Worm (Caenorhabditis elegans): ENCODE results near the gene col-68.

col-68 gene

DNA sequence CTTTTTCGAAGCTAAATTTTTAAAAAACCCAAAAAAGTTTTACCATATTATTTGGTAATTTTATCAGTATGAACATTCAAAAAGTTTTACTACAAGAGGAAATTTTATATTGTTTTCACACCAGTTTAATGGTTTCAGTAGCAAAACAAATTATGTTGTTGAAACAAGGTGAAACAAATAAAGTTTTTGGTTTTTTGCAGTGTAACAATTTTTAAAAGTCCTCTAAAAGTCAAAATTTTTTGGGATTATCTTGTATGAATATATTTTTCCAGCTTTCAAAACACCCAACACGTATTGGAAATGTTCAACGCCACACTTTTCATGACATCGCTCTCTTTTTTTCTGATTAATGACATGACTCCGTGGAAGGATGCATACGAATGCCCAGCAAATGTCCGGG is 12.6 kb downstream of the col-68 start, which contains the start of gene srt-54:
TSS of gene srt-54 (plus strand) at position 301 of the 400 bp plus-strand sequence.
- no peak for TF ChIP-seq elt-3 (tag; optimal IDR thresholded peaks at IDR 0.05)

DNA sequence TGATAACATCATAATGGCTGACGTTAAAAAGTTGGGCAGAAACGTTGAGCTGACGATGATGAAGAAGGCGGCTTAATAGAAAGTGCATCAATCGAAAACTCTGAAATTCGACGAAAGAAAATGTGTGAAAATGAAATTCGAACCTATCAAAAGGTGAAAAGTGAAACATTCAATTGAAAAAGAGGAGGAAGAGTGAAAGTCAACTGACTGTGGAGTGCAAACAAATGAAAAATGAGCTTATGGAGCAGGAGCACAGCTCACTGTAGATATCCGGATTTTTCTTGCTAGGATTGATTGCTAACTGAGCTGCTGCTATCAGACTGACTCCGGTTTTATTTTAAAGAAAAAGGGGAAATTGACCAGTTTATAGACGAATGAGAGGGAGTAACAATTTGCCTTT is 16.8 kb downstream of the col-68 start, which contains the start of gene K10B4.3:
TSS of gene K10B4.3 (minus strand) at position 101 of the 400 bp plus-strand sequence.
- TF ChIP-seq mls-2 (tag; optimal IDR thresholded peaks at IDR 0.05), result no peak
- no peak for TF ChIP-seq sem-2 (GFP tag; optimal IDR thresholded peaks at IDR 0.05)
- no peak for TF ChIP-seq nhr-12 (tag; optimal IDR thresholded peaks at IDR 0.05)
- no peak for TF ChIP-seq nhr-76 (tag; optimal IDR thresholded peaks at IDR 0.05)
- no peak for TF ChIP-seq sptf-1 (tag; optimal IDR thresholded peaks at IDR 0.05)
- no peak for TF ChIP-seq ham-2 (GFP tag; optimal IDR thresholded peaks at IDR 0.05)
- TF ChIP-seq nhr-28 (tag; optimal IDR thresholded peaks at IDR 0.05), result no peak
- no peak for TF ChIP-seq mab-5 (tag; optimal IDR thresholded peaks at IDR 0.05)
- TF ChIP-seq elt-1 (tag; optimal IDR thresholded peaks at IDR 0.05; ENCODE audit: borderline replicate concordance, insufficient read depth), result no peak
- TF ChIP-seq blmp-1 (tag; optimal IDR thresholded peaks at IDR 0.05), result no peak
- TF ChIP-seq unc-39 (tag; optimal IDR thresholded peaks at IDR 0.05), result no peak
- no peak for TF ChIP-seq ceh-83 (GFP tag; optimal IDR thresholded peaks at IDR 0.05)
- no peak for TF ChIP-seq lin-13 (tag; optimal IDR thresholded peaks at IDR 0.05)

DNA sequence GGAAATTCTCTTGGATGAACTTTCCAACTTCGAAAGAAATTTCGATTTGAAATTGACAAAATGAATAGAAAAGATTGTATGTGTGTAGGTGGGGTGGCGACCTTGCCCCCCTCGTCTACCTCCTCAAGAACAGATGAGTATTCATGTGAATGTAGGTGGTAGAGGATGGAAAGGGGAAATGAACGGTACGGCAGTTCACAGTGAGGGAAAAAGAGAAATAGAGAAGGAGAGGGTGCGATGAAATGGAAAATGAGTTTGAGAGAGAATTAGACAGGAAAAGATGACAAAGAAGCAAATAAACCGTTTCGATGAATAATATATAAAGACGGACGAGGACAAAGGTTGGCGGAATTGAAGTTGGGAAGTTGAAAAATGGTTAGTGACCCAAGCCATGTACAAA is 17.7 kb downstream of the col-68 start:
- TF ChIP-seq nhr-237 (tag; optimal IDR thresholded peaks at IDR 0.05), result no peak
- TF ChIP-seq nhr-2 (tag; optimal IDR thresholded peaks at IDR 0.05), result peak; percentile 75
- TF ChIP-seq unc-120 (tag; optimal IDR thresholded peaks at IDR 0.05; ENCODE audit: poor library complexity, severe bottlenecking), result no peak
- TF ChIP-seq flh-1 (GFP tag; optimal IDR thresholded peaks at IDR 0.05), result no peak
- no peak for TF ChIP-seq nhr-12 (tag; optimal IDR thresholded peaks at IDR 0.05)
- TF ChIP-seq ham-2 (GFP tag; optimal IDR thresholded peaks at IDR 0.05), result no peak
- no peak for TF ChIP-seq lin-32 (GFP tag; optimal IDR thresholded peaks at IDR 0.05)
- no peak for TF ChIP-seq zip-8 (tag; optimal IDR thresholded peaks at IDR 0.05)

DNA sequence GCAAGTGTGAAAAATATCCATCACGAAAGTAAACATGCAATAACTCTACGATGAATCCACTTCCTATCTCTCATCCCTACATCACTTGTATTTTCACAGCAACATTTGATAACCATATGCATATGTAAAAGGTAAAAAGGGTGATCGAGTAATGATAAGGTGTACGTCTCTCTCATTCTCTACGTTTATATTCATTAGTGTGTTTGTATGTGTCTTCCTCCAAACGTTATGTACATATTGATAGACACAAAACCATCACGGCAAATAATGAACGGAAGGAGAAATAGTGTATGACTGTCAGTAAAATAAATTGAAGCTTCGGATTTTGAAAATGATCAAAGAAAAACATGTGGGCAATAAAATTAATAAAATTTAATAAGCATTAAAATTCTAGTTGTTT is 18.2 kb downstream of the col-68 start:
- TF ChIP-seq ceh-39 (tag; optimal IDR thresholded peaks at IDR 0.05) (no peak), mls-2 (tag; optimal IDR thresholded peaks at IDR 0.05) (no peak), unc-62 (GFP tag; optimal IDR thresholded peaks at IDR 0.05) (no peak), lin-32 (GFP tag; optimal IDR thresholded peaks at IDR 0.05) (no peak), drap-1 (GFP tag; optimal IDR thresholded peaks at IDR 0.05) (no peak), ces-1 (GFP tag; optimal IDR thresholded peaks at IDR 0.05) (no peak), mep-1 (tag; optimal IDR thresholded peaks at IDR 0.05) (no peak), M03D4.4 (tag; optimal IDR thresholded peaks at IDR 0.05) (no peak), zip-8 (tag; optimal IDR thresholded peaks at IDR 0.05) (no peak), unc-39 (tag; optimal IDR thresholded peaks at IDR 0.05) (no peak)

- TF ChIP-seq bed-3 (GFP tag; optimal IDR thresholded peaks at IDR 0.05) (no peak), mep-1 (tag; optimal IDR thresholded peaks at IDR 0.05) (no peak), unc-39 (tag; optimal IDR thresholded peaks at IDR 0.05) (no peak), zip-8 (tag; optimal IDR thresholded peaks at IDR 0.05) (no peak), ham-2 (GFP tag; optimal IDR thresholded peaks at IDR 0.05) (no peak), mls-2 (tag; optimal IDR thresholded peaks at IDR 0.05) (no peak), M03D4.4 (tag; optimal IDR thresholded peaks at IDR 0.05) (no peak), sptf-1 (tag; optimal IDR thresholded peaks at IDR 0.05) (no peak), snpc-4 (tag; optimal IDR thresholded peaks at IDR 0.05) (no peak), mab-5 (tag; optimal IDR thresholded peaks at IDR 0.05) (no peak), ceh-39 (tag; optimal IDR thresholded peaks at IDR 0.05) (no peak)
These were observed 20.6 kb downstream of the col-68 start, which contains the start of gene nmur-2 for ce11 chrII:124904-125303. Gene nmur-2, minus strand, starts transcription at chrII:125004.

ce11 chrII:128929-129328 is 24.6 kb downstream of the col-68 start, which contains the start of gene srd-3:
Gene srd-3, minus strand, starts transcription at chrII:129029.
- no peak for TF ChIP-seq nhr-28 (tag; optimal IDR thresholded peaks at IDR 0.05)
- TF ChIP-seq zip-8 (tag; optimal IDR thresholded peaks at IDR 0.05), result no peak
- no peak for TF ChIP-seq nhr-237 (tag; optimal IDR thresholded peaks at IDR 0.05)
- TF ChIP-seq unc-62 (GFP tag; optimal IDR thresholded peaks at IDR 0.05), result no peak
- no peak for TF ChIP-seq mls-2 (tag; optimal IDR thresholded peaks at IDR 0.05)

DNA sequence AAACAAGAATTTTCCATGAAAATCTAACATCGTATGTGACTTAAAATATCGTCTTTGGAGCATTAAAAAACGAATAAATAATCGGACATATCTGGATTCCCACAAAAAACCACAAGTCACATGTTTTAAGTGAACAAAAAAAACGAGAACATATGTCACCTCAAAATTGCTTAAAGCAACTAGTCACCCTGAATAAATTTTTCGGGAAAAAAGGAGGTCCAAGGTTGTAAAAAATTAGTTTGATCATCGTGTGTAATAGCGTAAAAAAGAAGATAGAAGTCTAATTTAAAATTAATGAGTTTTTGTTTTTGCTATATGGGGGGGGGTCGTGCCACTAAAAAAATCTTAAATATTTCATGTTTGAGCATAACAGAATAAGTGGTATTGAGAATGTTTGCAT is 25.4 kb downstream of the col-68 start:
- TF ChIP-seq ceh-43 (GFP tag; optimal IDR thresholded peaks at IDR 0.05), result no peak
- TF ChIP-seq ham-2 (GFP tag; optimal IDR thresholded peaks at IDR 0.05), result no peak
- TF ChIP-seq ceh-39 (tag; optimal IDR thresholded peaks at IDR 0.05), result no peak
- no peak for TF ChIP-seq nhr-28 (tag; optimal IDR thresholded peaks at IDR 0.05)
- no peak for TF ChIP-seq snpc-4 (tag; optimal IDR thresholded peaks at IDR 0.05)
- no peak for TF ChIP-seq sptf-1 (tag; optimal IDR thresholded peaks at IDR 0.05)
- no peak for TF ChIP-seq hlh-1 (tag; optimal IDR thresholded peaks at IDR 0.05)
- TF ChIP-seq ceh-83 (GFP tag; optimal IDR thresholded peaks at IDR 0.05), result no peak
- no peak for TF ChIP-seq M03D4.4 (tag; optimal IDR thresholded peaks at IDR 0.05)
- TF ChIP-seq lin-32 (GFP tag; optimal IDR thresholded peaks at IDR 0.05), result no peak
- TF ChIP-seq unc-120 (tag; optimal IDR thresholded peaks at IDR 0.05; ENCODE audit: poor library complexity, severe bottlenecking), result no peak
- no peak for TF ChIP-seq bed-3 (GFP tag; optimal IDR thresholded peaks at IDR 0.05)
- no peak for TF ChIP-seq nhr-237 (tag; optimal IDR thresholded peaks at IDR 0.05)
- no peak for TF ChIP-seq unc-62 (GFP tag; optimal IDR thresholded peaks at IDR 0.05)
- TF ChIP-seq zip-8 (tag; optimal IDR thresholded peaks at IDR 0.05), result no peak
- TF ChIP-seq ces-1 (GFP tag; optimal IDR thresholded peaks at IDR 0.05), result no peak
- TF ChIP-seq mep-1 (tag; optimal IDR thresholded peaks at IDR 0.05), result no peak
- no peak for TF ChIP-seq tbx-8 (GFP tag; optimal IDR thresholded peaks at IDR 0.05)
- no peak for TF ChIP-seq unc-39 (tag; optimal IDR thresholded peaks at IDR 0.05)

Data from whole organism, mixed stage, embryonic.